Worm (Caenorhabditis elegans) whole organism, L3 larva: ENCODE measurements around the gene T20G5.8.

Experiments
- ZK546.5 ChIP-seq: sonication (generic microtip); optimal IDR thresholded peaks from 2 replicates; lab custom pipeline; 2017; ENCODE audit warnings: missing biosample characterization, missing genetic modification characterization
- aly-2 ChIP-seq: fragments of 150-350 bp; optimal IDR thresholded peaks from 2 replicates; lab custom pipeline; 2014; ENCODE audit warnings: missing biosample characterization, missing genetic modification characterization
- ama-1 ChIP-seq: fragments of 150-350 bp; optimal IDR thresholded peaks from 2 replicates; lab custom pipeline; 2018
- ceh-16 ChIP-seq: sonication (generic microtip); optimal IDR thresholded peaks from 2 replicates; lab custom pipeline; 2017; ENCODE audit warnings: missing biosample characterization, missing genetic modification characterization
- ceh-82 ChIP-seq: fragments of 150-350 bp; optimal IDR thresholded peaks from 2 replicates; lab custom pipeline; 2014; ENCODE audit warnings: missing biosample characterization, missing genetic modification characterization
- egl-27 ChIP-seq: sonication (generic microtip); optimal IDR thresholded peaks from 4 replicates; lab custom pipeline; 2017; ENCODE audit warnings: missing biosample characterization, missing genetic modification reagents, missing genetic modification characterization
- elt-3 ChIP-seq, 3 experiments: fragments of 150-350 bp in 1 of 3; sonication (generic microtip) in 2 of 3; optimal IDR thresholded peaks; 2 replicates in 2 of 3; 4 replicates in 1 of 3; lab custom pipeline; 2014 to 2017; ENCODE audit warnings: missing biosample characterization in 3 of 3, missing genetic modification characterization in 3 of 3
- eor-1 ChIP-seq, 2 experiments: fragments of 150-350 bp; optimal IDR thresholded peaks; 2 replicates each; lab custom pipeline; 2014 to 2018; ENCODE audit warnings: missing biosample characterization in 2 of 2, missing genetic modification characterization in 2 of 2
- fkh-10 ChIP-seq: sonication (generic microtip); optimal IDR thresholded peaks from 2 replicates; lab custom pipeline; 2017; ENCODE audit warnings: missing biosample characterization, missing genetic modification reagents, missing genetic modification characterization
- fkh-2 ChIP-seq: fragments of 150-350 bp; optimal IDR thresholded peaks from 2 replicates; lab custom pipeline; 2014; ENCODE audit warnings: missing biosample characterization, missing genetic modification reagents, missing genetic modification characterization
- fos-1 ChIP-seq: fragments of 150-350 bp; optimal IDR thresholded peaks from 2 replicates; lab custom pipeline; 2014; ENCODE audit warnings: missing biosample characterization, missing genetic modification characterization
- hmg-11 ChIP-seq: sonication (generic microtip); optimal IDR thresholded peaks from 2 replicates; lab custom pipeline; 2016; ENCODE audit warnings: missing genetic modification characterization, missing compliant biosample characterization
- lin-15B ChIP-seq: fragments of 150-350 bp; optimal IDR thresholded peaks from 2 replicates; lab custom pipeline; 2014; ENCODE audit warnings: missing biosample characterization, missing genetic modification characterization
- lin-39 ChIP-seq: fragments of 150-350 bp; optimal IDR thresholded peaks from 2 replicates; lab custom pipeline; 2018; ENCODE audit warnings: missing biosample characterization, missing genetic modification reagents, missing genetic modification characterization
- lsy-12 ChIP-seq: sonication (generic microtip); optimal IDR thresholded peaks from 2 replicates; lab custom pipeline; 2016; ENCODE audit warnings: mild to moderate bottlenecking, missing genetic modification characterization, missing compliant biosample characterization
- mml-1 ChIP-seq: fragments of 150-350 bp; sonication (generic microtip); optimal IDR thresholded peaks from 3 replicates; lab custom pipeline; 2014; ENCODE audit warnings: missing biosample characterization, missing genetic modification characterization
- nfya-1 ChIP-seq: sonication (generic microtip); optimal IDR thresholded peaks from 2 replicates; lab custom pipeline; 2017; ENCODE audit warnings: missing genetic modification characterization, mild to moderate bottlenecking, missing compliant biosample characterization, antibody characterized with exemption, moderate library complexity; ENCODE audit not compliant: insufficient read depth
- nhr-11 ChIP-seq: fragments of 150-350 bp; optimal IDR thresholded peaks from 2 replicates; lab custom pipeline; 2014; ENCODE audit warnings: missing biosample characterization, missing genetic modification characterization
- nhr-23 ChIP-seq: fragments of 150-350 bp; optimal IDR thresholded peaks from 2 replicates; lab custom pipeline; 2014; ENCODE audit warnings: missing biosample characterization, missing genetic modification reagents, missing genetic modification characterization
- nhr-25 ChIP-seq: sonication (generic microtip); optimal IDR thresholded peaks from 2 replicates; lab custom pipeline; 2017; ENCODE audit warnings: missing biosample characterization, missing genetic modification characterization
- nhr-43 ChIP-seq: sonication (generic microtip); optimal IDR thresholded peaks from 2 replicates; lab custom pipeline; 2016; ENCODE audit warnings: mild to moderate bottlenecking, missing genetic modification characterization, missing compliant biosample characterization; ENCODE audit not compliant: poor library complexity, severe bottlenecking
- pha-4 ChIP-seq: fragments of 150-350 bp; optimal IDR thresholded peaks from 2 replicates; lab custom pipeline; 2014; ENCODE audit warnings: missing biosample characterization, missing genetic modification reagents, missing genetic modification characterization
- sea-2 ChIP-seq: fragments of 150-350 bp; sonication (generic microtip); optimal IDR thresholded peaks from 4 replicates; lab custom pipeline; 2014; ENCODE audit warnings: missing biosample characterization, missing genetic modification reagents, missing genetic modification characterization
- snpc-4 ChIP-seq: fragments of 150-350 bp; optimal IDR thresholded peaks from 2 replicates; lab custom pipeline; 2014; ENCODE audit warnings: missing biosample characterization, missing genetic modification characterization
- tbx-2 ChIP-seq: sonication (generic microtip); optimal IDR thresholded peaks from 2 replicates; lab custom pipeline; 2016; ENCODE audit warnings: mild to moderate bottlenecking, missing genetic modification characterization, missing compliant biosample characterization
- unc-39 ChIP-seq: sonication (generic microtip); optimal IDR thresholded peaks from 4 replicates; lab custom pipeline; 2017; ENCODE audit warnings: missing biosample characterization, missing genetic modification characterization
- zag-1 ChIP-seq: fragments of 150-350 bp; optimal IDR thresholded peaks from 2 replicates; lab custom pipeline; 2014; ENCODE audit warnings: missing biosample characterization, missing genetic modification characterization
- ztf-11 ChIP-seq: fragments of 150-350 bp; optimal IDR thresholded peaks from 2 replicates; lab custom pipeline; 2014; ENCODE audit warnings: missing biosample characterization, missing genetic modification characterization
- ztf-4 ChIP-seq: fragments of 150-350 bp; optimal IDR thresholded peaks from 2 replicates; lab custom pipeline; 2014; ENCODE audit warnings: missing biosample characterization, missing genetic modification characterization

Gene T20G5.8

DNA sequence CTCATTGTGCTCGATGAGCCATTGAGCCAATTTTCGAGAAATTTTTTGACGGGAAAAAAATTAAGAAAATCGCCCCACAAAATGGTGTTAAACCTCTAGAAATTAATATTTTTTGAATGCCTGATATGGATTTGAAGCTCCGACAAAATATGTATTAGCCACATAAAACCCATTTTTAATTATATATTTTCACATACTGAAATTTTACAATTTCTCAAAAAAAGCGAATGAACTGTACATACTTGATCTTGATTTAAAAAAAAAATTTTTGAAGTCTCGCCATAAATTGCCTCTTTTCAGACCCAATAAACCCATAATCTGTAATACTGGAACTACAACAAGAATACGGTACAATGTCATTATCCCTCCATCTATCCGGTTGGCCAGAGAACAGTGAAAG lies 46.7 kb upstream of the T20G5.8 start, which contains the start of gene nac-3:
TSS of gene nac-3 (plus strand) at position 301 of the 400 bp plus-strand sequence.
- TF ChIP-seq zag-1 (tag; lab: Kevin White, UChicago), result no peak
- TF ChIP-seq nhr-43 (tag; lab: Kevin White, UChicago), result no peak
- no peak for TF ChIP-seq ceh-16 (tag; lab: Kevin White, UChicago)

DNA sequence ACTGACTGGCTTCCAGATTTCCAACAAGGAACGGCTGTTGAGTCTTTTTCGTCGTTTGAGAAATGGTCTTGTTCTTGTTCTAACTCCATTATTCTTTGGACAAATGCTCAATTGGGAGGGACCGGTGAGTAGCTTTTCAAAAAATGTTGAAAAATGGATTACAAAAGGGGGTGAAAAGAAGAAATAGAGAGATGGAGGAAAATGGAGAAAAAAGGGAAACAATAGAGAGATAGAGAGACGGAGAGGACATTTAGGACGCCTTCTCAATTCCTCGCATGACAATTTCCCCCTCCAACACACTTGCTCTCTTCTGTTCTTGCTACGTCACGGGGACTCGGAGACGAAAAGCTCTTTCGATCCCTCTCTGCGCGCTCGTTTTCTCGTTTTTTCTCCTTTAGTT lies 46.1 kb upstream of the T20G5.8 start:
- TF ChIP-seq fos-1 (no peak), hmg-11 (tag; lab: Kevin White, UChicago) (peak; percentile 18), ceh-82 (peak; percentile 42), nfya-1 (tag; lab: Kevin White, UChicago) (peak; percentile 62), fkh-10 (GFP tag; lab: Kevin White, UChicago) (peak; percentile 16), lin-39 (tag; lab: Kevin White, UChicago) (peak; percentile 69)

DNA sequence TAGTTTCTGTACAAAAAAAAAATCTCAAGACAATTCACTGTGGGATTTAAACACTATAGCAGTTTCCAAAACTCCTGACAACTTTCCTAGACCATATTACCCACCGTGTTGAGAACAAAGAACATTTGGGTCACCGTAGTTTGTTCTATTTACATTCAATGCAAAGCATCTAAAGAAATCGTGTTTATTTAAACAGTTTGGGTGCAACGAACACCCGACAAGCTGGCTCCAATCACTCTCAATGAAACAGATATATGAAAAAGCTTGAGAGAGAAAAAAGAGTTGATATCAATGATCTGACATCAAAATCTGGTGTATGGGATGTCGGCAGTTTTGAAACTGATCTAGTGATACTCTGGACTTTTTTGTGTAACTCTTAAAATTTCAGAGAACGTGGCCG lies 44.2 kb upstream of the T20G5.8 start:
- TF ChIP-seq fkh-10 (GFP tag; lab: Kevin White, UChicago), result no peak
- no peak for TF ChIP-seq nhr-11 (tag; lab: Kevin White, UChicago)
- TF ChIP-seq nfya-1 (tag; lab: Kevin White, UChicago), result peak; percentile 28
- no peak for TF ChIP-seq fos-1
- TF ChIP-seq pha-4 (tag; lab: Kevin White, UChicago), result peak; percentile 93

DNA sequence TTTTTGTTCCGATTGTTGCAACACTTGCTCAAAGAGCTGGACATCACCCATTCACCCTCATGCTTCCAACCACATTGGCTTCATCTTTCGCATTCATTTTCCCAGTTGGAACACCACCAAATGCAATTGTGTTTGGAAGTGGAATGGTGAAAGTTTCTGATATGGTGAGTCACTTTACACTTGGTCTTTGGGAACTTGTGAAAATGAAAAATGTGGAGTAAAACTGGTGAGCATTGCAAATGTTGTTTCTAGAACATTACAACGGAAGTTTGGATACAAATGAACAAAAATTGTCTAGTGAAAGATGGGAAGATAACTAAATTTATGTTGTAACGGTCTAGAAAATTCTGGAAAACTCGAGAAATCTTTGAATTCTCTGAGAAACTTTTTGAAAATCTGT lies 42.9 kb upstream of the T20G5.8 start:
- no peak for TF ChIP-seq mml-1 (tag; lab: Kevin White, UChicago)
- TF ChIP-seq unc-39 (tag; lab: Kevin White, UChicago), result no peak
- TF ChIP-seq lin-15B (tag; lab: Kevin White, UChicago), result no peak
- no peak for TF ChIP-seq nhr-23 (tag; lab: Kevin White, UChicago)
- no peak for TF ChIP-seq lsy-12 (tag; lab: Kevin White, UChicago)
- no peak for TF ChIP-seq fkh-2
- TF ChIP-seq ceh-82, result no peak
- no peak for TF ChIP-seq fkh-10 (GFP tag; lab: Kevin White, UChicago)
- no peak for TF ChIP-seq egl-27 (tag; lab: Kevin White, UChicago)
- no peak for TF ChIP-seq ztf-11 (tag; lab: Kevin White, UChicago)
- no peak for TF ChIP-seq aly-2 (tag; lab: Kevin White, UChicago)
- no peak for TF ChIP-seq nhr-25 (tag; lab: Kevin White, UChicago)
- TF ChIP-seq tbx-2 (tag; lab: Kevin White, UChicago), result no peak
- TF ChIP-seq snpc-4 (tag; lab: Kevin White, UChicago), result no peak
- TF ChIP-seq hmg-11 (tag; lab: Kevin White, UChicago), result no peak

DNA sequence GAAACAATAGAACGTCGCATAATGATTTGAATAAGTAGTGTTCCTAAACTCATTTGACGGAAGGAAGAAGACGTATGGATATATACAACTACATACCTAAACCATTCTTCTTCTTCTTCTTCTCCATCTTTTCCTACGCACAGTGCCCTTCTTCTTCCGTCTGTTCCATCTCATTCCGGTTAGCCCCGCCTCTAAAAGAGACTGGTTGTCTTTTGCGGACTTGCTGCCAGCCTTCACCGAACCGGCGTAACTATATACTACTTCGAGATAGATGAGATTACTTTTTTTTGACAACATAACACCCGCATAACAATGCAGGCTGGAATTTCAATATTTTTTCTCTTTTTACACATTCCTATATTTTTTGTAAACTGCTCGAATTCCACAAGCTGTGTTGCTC lies 38.8 kb upstream of the T20G5.8 start, which contains the start of the genes K08E5.5 and mua-3:
TSS of gene K08E5.5 (minus strand) at position 101 of the 400 bp plus-strand sequence.
TSS of gene mua-3 (plus strand) at position 313 of the 400 bp plus-strand sequence.
- TF ChIP-seq zag-1 (tag; lab: Kevin White, UChicago) (no peak), elt-3 (tag; optimal IDR thresholded peaks at IDR 0.05; lab: Kevin White, UChicago) (no peak), sea-2 (GFP tag; lab: Kevin White, UChicago) (no peak), hmg-11 (tag; lab: Kevin White, UChicago) (no peak), nfya-1 (tag; lab: Kevin White, UChicago) (no peak), ama-1 (no peak), ztf-11 (tag; lab: Kevin White, UChicago) (no peak), eor-1 (tag; optimal IDR thresholded peaks at IDR 0.05; lab: Kevin White, UChicago) (no peak), egl-27 (tag; lab: Kevin White, UChicago) (no peak), ZK546.5 (no peak), fkh-10 (GFP tag; lab: Kevin White, UChicago) (no peak)

DNA sequence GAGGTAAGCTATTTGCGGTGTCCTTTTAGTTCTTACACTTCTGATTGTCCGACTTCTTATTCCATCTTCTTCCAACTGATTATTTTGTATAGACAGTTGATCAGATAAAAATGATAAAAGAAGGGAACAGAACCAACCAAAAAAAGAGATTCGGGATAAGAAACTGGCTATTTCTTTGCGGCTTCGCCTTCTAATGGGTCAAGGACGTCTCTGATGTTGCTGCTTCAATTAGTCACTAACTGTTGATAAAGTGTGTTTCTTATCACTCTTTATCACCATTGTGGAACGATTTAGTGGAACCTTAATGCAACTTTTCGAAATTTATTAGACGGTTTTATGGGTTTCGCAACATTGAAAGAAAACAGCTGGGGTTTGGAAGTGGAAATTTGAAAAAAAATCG lies 28.9 kb upstream of the T20G5.8 start:
- TF ChIP-seq elt-3 (tag; optimal IDR thresholded peaks at IDR 0.05; lab: Kevin White, UChicago) (peak in 2 of 3 experiments; percentile 56 to 95), snpc-4 (tag; lab: Kevin White, UChicago) (no peak), nhr-25 (tag; lab: Kevin White, UChicago) (peak; percentile 66), ztf-4 (tag; lab: Kevin White, UChicago) (no peak), aly-2 (tag; lab: Kevin White, UChicago) (no peak), nhr-11 (tag; lab: Kevin White, UChicago) (no peak), nhr-23 (tag; lab: Kevin White, UChicago) (peak; percentile 81)
